Worm (Caenorhabditis elegans) whole organism, mixed stage, embryonic: ENCODE measurements around the gene T04B2.8.

Source experiments
- M03D4.4 ChIP-seq: sonication (generic microtip); optimal IDR thresholded peaks from 2 replicates; lab custom pipeline; 2017; ENCODE audit warnings: mild to moderate bottlenecking, missing genetic modification characterization, missing compliant biosample characterization
- bed-3 ChIP-seq: fragments of 200-800 bp; sonication (Bioruptor generic); optimal IDR thresholded peaks from 3 replicates; lab custom pipeline; 2018; ENCODE audit warnings: mild to moderate bottlenecking, missing genetic modification characterization, moderate library complexity, missing compliant biosample characterization
- blmp-1 ChIP-seq: fragments of 150-350 bp; optimal IDR thresholded peaks from 2 replicates; lab custom pipeline; 2014; ENCODE audit warnings: missing biosample characterization, missing genetic modification characterization
- ceh-43 ChIP-seq: fragments of 200-800 bp; sonication (Bioruptor generic); optimal IDR thresholded peaks from 2 replicates; lab custom pipeline; 2018; ENCODE audit warnings: mild to moderate bottlenecking, missing genetic modification characterization, moderate library complexity, missing compliant biosample characterization
- ceh-83 ChIP-seq: fragments of 200-800 bp; sonication (Bioruptor generic); optimal IDR thresholded peaks from 2 replicates; lab custom pipeline; 2018; ENCODE audit warnings: mild to moderate bottlenecking, missing genetic modification characterization, missing compliant biosample characterization
- ces-1 ChIP-seq: fragments of 150-350 bp; optimal IDR thresholded peaks from 2 replicates; lab custom pipeline; 2014; ENCODE audit warnings: missing biosample characterization, missing genetic modification reagents, missing genetic modification characterization
- cnd-1 ChIP-seq: fragments of 200-800 bp; sonication (Bioruptor generic); optimal IDR thresholded peaks from 2 replicates; lab custom pipeline; 2018; ENCODE audit warnings: mild to moderate bottlenecking, missing genetic modification characterization, missing compliant biosample characterization
- drap-1 ChIP-seq: fragments of 200-800 bp; sonication (Bioruptor generic); optimal IDR thresholded peaks from 3 replicates; lab custom pipeline; 2018; ENCODE audit warnings: mild to moderate bottlenecking, missing genetic modification characterization, missing compliant biosample characterization
- elt-1 ChIP-seq: sonication (generic microtip); optimal IDR thresholded peaks from 2 replicates; lab custom pipeline; 2017; ENCODE audit warnings: missing genetic modification characterization, mild to moderate bottlenecking, missing compliant biosample characterization, antibody characterized with exemption, moderate library complexity, borderline replicate concordance; ENCODE audit not compliant: insufficient read depth
- elt-3 ChIP-seq: fragments of 150-350 bp; optimal IDR thresholded peaks from 2 replicates; lab custom pipeline; 2014; ENCODE audit warnings: missing biosample characterization, missing genetic modification characterization
- flh-1 ChIP-seq: fragments of 200-800 bp; sonication (Bioruptor generic); optimal IDR thresholded peaks from 2 replicates; lab custom pipeline; 2018; ENCODE audit warnings: mild to moderate bottlenecking, missing genetic modification characterization, moderate library complexity, missing compliant biosample characterization
- ham-2 ChIP-seq: fragments of 200-800 bp; sonication (Bioruptor generic); optimal IDR thresholded peaks from 2 replicates; lab custom pipeline; 2018; ENCODE audit warnings: mild to moderate bottlenecking, missing genetic modification characterization, missing compliant biosample characterization
- hlh-1 ChIP-seq: fragments of 150-350 bp; optimal IDR thresholded peaks from 2 replicates; lab custom pipeline; 2014; ENCODE audit warnings: missing biosample characterization, missing genetic modification reagents, missing genetic modification characterization
- lin-13 ChIP-seq: fragments of 150-350 bp; optimal IDR thresholded peaks from 2 replicates; lab custom pipeline; 2014; ENCODE audit warnings: missing biosample characterization, missing genetic modification characterization
- lin-32 ChIP-seq: fragments of 200-800 bp; sonication (Bioruptor generic); optimal IDR thresholded peaks from 2 replicates; lab custom pipeline; 2018; ENCODE audit warnings: mild to moderate bottlenecking, missing genetic modification characterization, missing compliant biosample characterization
- lsy-2 ChIP-seq: fragments of 150-350 bp; optimal IDR thresholded peaks from 2 replicates; lab custom pipeline; 2014; ENCODE audit warnings: missing biosample characterization, missing genetic modification characterization
- mab-5 ChIP-seq: fragments of 150-350 bp; optimal IDR thresholded peaks from 2 replicates; lab custom pipeline; 2014; ENCODE audit warnings: missing biosample characterization, missing genetic modification characterization
- mep-1 ChIP-seq: fragments of 150-350 bp; optimal IDR thresholded peaks from 2 replicates; lab custom pipeline; 2017; ENCODE audit warnings: missing biosample characterization, missing genetic modification reagents, missing genetic modification characterization, inconsistent platforms
- mls-2 ChIP-seq: sonication (generic microtip); optimal IDR thresholded peaks from 2 replicates; lab custom pipeline; 2016; ENCODE audit warnings: mild to moderate bottlenecking, missing genetic modification characterization, moderate library complexity, missing compliant biosample characterization
- nhr-12 ChIP-seq: fragments of 150-350 bp; optimal IDR thresholded peaks from 2 replicates; lab custom pipeline; 2014; ENCODE audit warnings: missing biosample characterization, missing genetic modification characterization
- nhr-2 ChIP-seq: fragments of 150-350 bp; optimal IDR thresholded peaks from 2 replicates; lab custom pipeline; 2014; ENCODE audit warnings: missing biosample characterization, missing genetic modification characterization
- nhr-237 ChIP-seq: fragments of 150-350 bp; optimal IDR thresholded peaks from 2 replicates; lab custom pipeline; 2014; ENCODE audit warnings: missing biosample characterization, missing genetic modification characterization
- nhr-28 ChIP-seq: fragments of 150-350 bp; optimal IDR thresholded peaks from 2 replicates; lab custom pipeline; 2014; ENCODE audit warnings: missing biosample characterization, missing genetic modification characterization
- nhr-76 ChIP-seq: sonication (generic microtip); optimal IDR thresholded peaks from 2 replicates; lab custom pipeline; 2017; ENCODE audit warnings: missing biosample characterization, missing genetic modification characterization
- pha-4 ChIP-seq: fragments of 150-350 bp; optimal IDR thresholded peaks from 2 replicates; lab custom pipeline; 2018; ENCODE audit warnings: missing biosample characterization, missing genetic modification reagents, missing genetic modification characterization
- sem-2 ChIP-seq: fragments of 200-800 bp; sonication (Bioruptor generic); optimal IDR thresholded peaks from 2 replicates; lab custom pipeline; 2018; ENCODE audit warnings: mild to moderate bottlenecking, missing genetic modification characterization, missing compliant biosample characterization
- snpc-4 ChIP-seq: fragments of 150-350 bp; optimal IDR thresholded peaks from 2 replicates; lab custom pipeline; 2014; ENCODE audit warnings: missing biosample characterization, missing genetic modification characterization
- sptf-1 ChIP-seq: sonication (generic microtip); optimal IDR thresholded peaks from 2 replicates; lab custom pipeline; 2017; ENCODE audit warnings: mild to moderate bottlenecking, missing genetic modification characterization, moderate library complexity, missing compliant biosample characterization
- tbx-8 ChIP-seq: fragments of 200-800 bp; sonication (Bioruptor generic); optimal IDR thresholded peaks from 2 replicates; lab custom pipeline; 2018; ENCODE audit warnings: mild to moderate bottlenecking, missing genetic modification characterization, moderate library complexity, missing compliant biosample characterization
- unc-120 ChIP-seq: sonication (generic microtip); optimal IDR thresholded peaks from 2 replicates; lab custom pipeline; 2017; ENCODE audit warnings: missing genetic modification characterization, missing compliant biosample characterization; ENCODE audit not compliant: poor library complexity, severe bottlenecking
- unc-39 ChIP-seq: fragments of 150-350 bp; optimal IDR thresholded peaks from 2 replicates; lab custom pipeline; 2014; ENCODE audit warnings: missing biosample characterization, missing genetic modification characterization
- unc-62 ChIP-seq: fragments of 150-350 bp; optimal IDR thresholded peaks from 2 replicates; lab custom pipeline; 2014; ENCODE audit warnings: missing biosample characterization, missing genetic modification reagents, missing genetic modification characterization
- zip-8 ChIP-seq: fragments of 150-350 bp; optimal IDR thresholded peaks from 2 replicates; lab custom pipeline; 2014; ENCODE audit warnings: missing biosample characterization, missing genetic modification characterization
- ztf-11 ChIP-seq: fragments of 150-350 bp; optimal IDR thresholded peaks from 2 replicates; lab custom pipeline; 2014; ENCODE audit warnings: missing biosample characterization, missing genetic modification characterization

Gene T04B2.8

ce11 chrIV:10051088-10051487, at the start of gene T04B2.8:
TSS of gene T04B2.8 (minus strand) at chrIV:10051188.
- TF ChIP-seq nhr-237 (tag; lab: Kevin White, UChicago) (no peak), mep-1 (tag; lab: Kevin White, UChicago) (no peak), hlh-1 (tag; lab: Kevin White, UChicago) (no peak), unc-62 (GFP tag; lab: Kevin White, UChicago) (no peak), blmp-1 (no peak), M03D4.4 (tag; lab: Kevin White, UChicago) (no peak), ces-1 (GFP tag; lab: Kevin White, UChicago) (no peak), mls-2 (tag; lab: Kevin White, UChicago) (no peak)

ce11 chrIV:10096881-10097280, 45.9 kb upstream of the T04B2.8 start, which contains the start of gene dis-3:
TSS of gene dis-3 (plus strand) at chrIV:10097202.
- TF ChIP-seq unc-62 (GFP tag; lab: Kevin White, UChicago) (no peak), nhr-28 (tag; lab: Kevin White, UChicago) (no peak), pha-4 (peak; percentile 1), lin-32 (GFP tag; lab: Kevin White, UChicago) (no peak), nhr-76 (tag; lab: Kevin White, UChicago) (no peak)
- TF ChIP-seq, all 35 proteins: peak for 1

- TF ChIP-seq drap-1 = no peak
- no peak for TF ChIP-seq ceh-83
- no peak for TF ChIP-seq unc-39
- TF ChIP-seq lsy-2 (tag; lab: Kevin White, UChicago) = no peak
- TF ChIP-seq nhr-12 (tag; lab: Kevin White, UChicago) = no peak
- no peak for TF ChIP-seq ces-1 (GFP tag; lab: Kevin White, UChicago)
- TF ChIP-seq tbx-8 (GFP tag; lab: Kevin White, UChicago) = no peak
- no peak for TF ChIP-seq nhr-28 (tag; lab: Kevin White, UChicago)
- no peak for TF ChIP-seq flh-1 (GFP tag; lab: Kevin White, UChicago)
- no peak for TF ChIP-seq cnd-1 (tag; lab: Kevin White, UChicago)
- no peak for TF ChIP-seq nhr-237 (tag; lab: Kevin White, UChicago)
- no peak for TF ChIP-seq M03D4.4 (tag; lab: Kevin White, UChicago)
- TF ChIP-seq lin-32 (GFP tag; lab: Kevin White, UChicago) = no peak
- TF ChIP-seq pha-4 = no peak
Measured at ce11 chrIV:10095171-10095570, 44.2 kb upstream of the T04B2.8 start, which contains the start of the genes C04G2.5 and msp-36. TSS of gene C04G2.5 (minus strand) at chrIV:10095271. TSS of gene msp-36 (plus strand) at chrIV:10095433.

- TF ChIP-seq blmp-1 (peak; percentile 55), unc-120 (tag; lab: Kevin White, UChicago) (no peak)
Measured at ce11 chrIV:10090358-10090757, 39.4 kb upstream of the T04B2.8 start, which contains the start of gene ttbk-5. TSS of gene ttbk-5 (plus strand) at chrIV:10090658.

- TF ChIP-seq bed-3 (GFP tag; lab: Kevin White, UChicago) (no peak), unc-62 (GFP tag; lab: Kevin White, UChicago) (no peak), blmp-1 (peak; percentile 90), mab-5 (no peak)
Measured at ce11 chrIV:10089777-10090176, 38.8 kb upstream of the T04B2.8 start, which contains the start of gene ttr-39. TSS of gene ttr-39 (minus strand) at chrIV:10089877.

ce11 chrIV:10085401-10086187, 34.6 kb upstream of the T04B2.8 start, which contains the start of the genes col-2 and ndc-80:
TSS of gene col-2 (minus strand) at chrIV:10085451.
TSS of gene ndc-80 (plus strand) at chrIV:10086137.
- TF ChIP-seq lin-13 = no peak
- TF ChIP-seq sptf-1 = no peak
- TF ChIP-seq ham-2 (GFP tag; lab: Kevin White, UChicago) = no peak
- TF ChIP-seq zip-8 (tag; lab: Kevin White, UChicago) = no peak
- TF ChIP-seq unc-39 = no peak
- TF ChIP-seq mab-5 = no peak
- TF ChIP-seq ceh-83 = no peak
- TF ChIP-seq elt-3 (tag; lab: Kevin White, UChicago) = no peak
- no peak for TF ChIP-seq blmp-1
- TF ChIP-seq unc-120 (tag; lab: Kevin White, UChicago) = peak; percentile 78
- no peak for TF ChIP-seq nhr-12 (tag; lab: Kevin White, UChicago)
- no peak for TF ChIP-seq snpc-4 (tag; lab: Kevin White, UChicago)
- no peak for TF ChIP-seq ceh-43 (GFP tag; lab: Kevin White, UChicago)
- no peak for TF ChIP-seq mls-2 (tag; lab: Kevin White, UChicago)
- no peak for TF ChIP-seq bed-3 (GFP tag; lab: Kevin White, UChicago)
- TF ChIP-seq nhr-28 (tag; lab: Kevin White, UChicago) = no peak
- no peak for TF ChIP-seq M03D4.4 (tag; lab: Kevin White, UChicago)
- no peak for TF ChIP-seq drap-1
- TF ChIP-seq ztf-11 = no peak
- TF ChIP-seq elt-1 (tag; lab: Kevin White, UChicago) = no peak
- no peak for TF ChIP-seq tbx-8 (GFP tag; lab: Kevin White, UChicago)
- TF ChIP-seq lsy-2 (tag; lab: Kevin White, UChicago) = peak; percentile 75
- peak; percentile 65 for TF ChIP-seq nhr-237 (tag; lab: Kevin White, UChicago)
- peak; percentile 20 for TF ChIP-seq unc-62 (GFP tag; lab: Kevin White, UChicago)
- TF ChIP-seq ces-1 (GFP tag; lab: Kevin White, UChicago) = peak; percentile 60
- TF ChIP-seq flh-1 (GFP tag; lab: Kevin White, UChicago) = no peak
- TF ChIP-seq pha-4 = peak; percentile 44
- TF ChIP-seq nhr-76 (tag; lab: Kevin White, UChicago) = no peak
- TF ChIP-seq nhr-2 (tag; lab: Kevin White, UChicago) = no peak
- no peak for TF ChIP-seq hlh-1 (tag; lab: Kevin White, UChicago)
- no peak for TF ChIP-seq sem-2 (GFP tag; lab: Kevin White, UChicago)
- TF ChIP-seq cnd-1 (tag; lab: Kevin White, UChicago) = no peak
